Fruit fly (Drosophila melanogaster) whole organism, embryonic: ENCODE results near the gene CG45691.

Source experiments
- CG11456 ChIP-seq: fragments of 200-800 bp; sonication (Bioruptor generic); IDR thresholded peaks from 3 replicates; pipeline ENCODE4 v1.3.6; 2022; ENCODE audit warnings: missing biosample characterization, missing genetic modification characterization
- CG16779 ChIP-seq: fragments of 200-800 bp; sonication (Bioruptor generic); IDR thresholded peaks from 2 replicates; pipeline ENCODE4 v1.3.6; 2022; ENCODE audit warnings: missing biosample characterization, missing genetic modification characterization
- CG18619 ChIP-seq: fragments of 200-800 bp; sonication (Bioruptor generic); optimal IDR thresholded peaks from 3 replicates; lab custom pipeline; 2017; ENCODE audit warnings: missing biosample characterization, mild to moderate bottlenecking, missing genetic modification characterization
- CG2116 ChIP-seq: fragments of 200-800 bp; sonication (Bioruptor generic); optimal IDR thresholded peaks from 3 replicates; lab custom pipeline; 2018; ENCODE audit warnings: missing biosample characterization, mild to moderate bottlenecking, missing genetic modification characterization
- CG7556 ChIP-seq: fragments of 200-800 bp; sonication (Bioruptor generic); optimal IDR thresholded peaks from 2 replicates; lab custom pipeline; 2017; ENCODE audit warnings: missing biosample characterization, mild to moderate bottlenecking, missing genetic modification characterization
- Chrac-16 ChIP-seq: fragments of 200-800 bp; sonication (Bioruptor generic); optimal IDR thresholded peaks from 3 replicates; lab custom pipeline; 2016; ENCODE audit warnings: missing biosample characterization, missing genetic modification characterization
- Elba2 ChIP-seq: fragments of 200-800 bp; sonication (Bioruptor generic); optimal IDR thresholded peaks from 3 replicates; lab custom pipeline; 2016; ENCODE audit warnings: missing biosample characterization, missing genetic modification characterization
- Xrp1 ChIP-seq: fragments of 200-800 bp; sonication (Bioruptor generic); IDR thresholded peaks from 2 replicates; pipeline ENCODE4 v1.3.6; 2022; ENCODE audit warnings: missing biosample characterization, missing genetic modification characterization
- fru ChIP-seq: fragments of >200 bp; optimal IDR thresholded peaks from 2 replicates; lab custom pipeline; 2017
- grn ChIP-seq: fragments of 200-800 bp; sonication (Bioruptor generic); optimal IDR thresholded peaks from 3 replicates; lab custom pipeline; 2017; ENCODE audit warnings: missing biosample characterization, missing genetic modification characterization

- TF ChIP-seq CG16779 (GFP tag; lab: Robert Waterston, UW) (no peak), CG18619 (no peak), grn (no peak), CG7556 (GFP tag; lab: Kevin White, UChicago) (no peak), Xrp1 (GFP tag; lab: Robert Waterston, UW) (no peak), CG2116 (GFP tag; lab: Kevin White, UChicago) (no peak), CG11456 (GFP tag; lab: Robert Waterston, UW) (no peak), Elba2 (GFP tag; lab: Kevin White, UChicago) (no peak), Chrac-16 (no peak), fru (lab: Kevin White, UChicago) (no peak)
Observed at dm6 chr2L:17363196-17363595, 42.7 kb upstream of the CG45691 start, which contains the start of gene CG31804.
